Worm (Caenorhabditis elegans) whole organism, L2 larva: ENCODE measurements around the gene degt-1.
A peak's percentile ranks its signal among the peaks of the same experiment; 100 is the strongest.

ENCODE experiments used
- R02D3.7 ChIP-seq: fragments of 150-350 bp; optimal IDR thresholded peaks from 2 replicates; lab custom pipeline; 2014; ENCODE audit warnings: missing biosample characterization, missing genetic modification characterization
- Y55F3AM.14 ChIP-seq: fragments of 200-800 bp; sonication (Bioruptor generic); optimal IDR thresholded peaks from 2 replicates; lab custom pipeline; 2018; ENCODE audit warnings: mild to moderate bottlenecking, missing genetic modification characterization, missing compliant biosample characterization
- ama-1 ChIP-seq: fragments of 150-350 bp; optimal IDR thresholded peaks from 2 replicates; lab custom pipeline; 2018; ENCODE audit warnings: inconsistent platforms
- blmp-1 ChIP-seq: sonication (generic microtip); optimal IDR thresholded peaks from 2 replicates; lab custom pipeline; 2017; ENCODE audit warnings: missing genetic modification characterization, mild to moderate bottlenecking, missing compliant biosample characterization, antibody characterized with exemption, moderate library complexity; ENCODE audit not compliant: insufficient read depth
- ceh-16 ChIP-seq: fragments of 150-350 bp; optimal IDR thresholded peaks from 2 replicates; lab custom pipeline; 2014; ENCODE audit warnings: missing biosample characterization, missing genetic modification characterization
- dmd-4 ChIP-seq: sonication (generic microtip); optimal IDR thresholded peaks from 2 replicates; lab custom pipeline; 2017; ENCODE audit warnings: missing biosample characterization, missing genetic modification characterization
- gmeb-1 ChIP-seq: fragments of 150-350 bp; optimal IDR thresholded peaks from 2 replicates; lab custom pipeline; 2014; ENCODE audit warnings: missing biosample characterization, missing genetic modification characterization
- lin-11 ChIP-seq: fragments of 150-350 bp; sonication (generic microtip); optimal IDR thresholded peaks from 2 replicates; lab custom pipeline; 2014; ENCODE audit warnings: missing biosample characterization, missing genetic modification characterization, inconsistent platforms, mixed read lengths
- lin-39 ChIP-seq: fragments of 150-350 bp; optimal IDR thresholded peaks from 2 replicates; lab custom pipeline; 2014; ENCODE audit warnings: missing biosample characterization, missing genetic modification reagents, missing genetic modification characterization
- lsy-2 ChIP-seq, 2 experiments: fragments of 150-350 bp in 1 of 2; sonication (generic microtip) in 1 of 2; optimal IDR thresholded peaks; 2 replicates each; lab custom pipeline; 2014 to 2017; ENCODE audit warnings: missing biosample characterization in 2 of 2, missing genetic modification characterization in 2 of 2
- mab-5 ChIP-seq: fragments of 150-350 bp; optimal IDR thresholded peaks from 2 replicates; lab custom pipeline; 2014; ENCODE audit warnings: missing biosample characterization, missing genetic modification characterization
- mbf-1 ChIP-seq: sonication (generic microtip); optimal IDR thresholded peaks from 2 replicates; lab custom pipeline; 2017; ENCODE audit warnings: missing biosample characterization, missing genetic modification characterization
- mdl-1 ChIP-seq, 2 experiments: fragments of 150-350 bp in 1 of 2; sonication (generic microtip) in 1 of 2; optimal IDR thresholded peaks; 2 replicates each; lab custom pipeline; 2017; ENCODE audit warnings: missing biosample characterization in 2 of 2, missing genetic modification characterization in 2 of 2
- nhr-10 ChIP-seq: sonication (generic microtip); optimal IDR thresholded peaks from 2 replicates; lab custom pipeline; 2017; ENCODE audit warnings: missing biosample characterization, missing genetic modification characterization
- nhr-129 ChIP-seq: fragments of 150-350 bp; optimal IDR thresholded peaks from 2 replicates; lab custom pipeline; 2014; ENCODE audit warnings: missing biosample characterization, missing genetic modification characterization
- nhr-21 ChIP-seq: fragments of 150-350 bp; optimal IDR thresholded peaks from 2 replicates; lab custom pipeline; 2014; ENCODE audit warnings: missing biosample characterization, missing genetic modification characterization
- nhr-23 ChIP-seq: fragments of 150-350 bp; optimal IDR thresholded peaks from 2 replicates; lab custom pipeline; 2014; ENCODE audit warnings: missing biosample characterization, missing genetic modification reagents, missing genetic modification characterization
- nhr-237 ChIP-seq: fragments of 150-350 bp; optimal IDR thresholded peaks from 2 replicates; lab custom pipeline; 2014; ENCODE audit warnings: missing biosample characterization, missing genetic modification characterization
- nhr-6 ChIP-seq: fragments of 150-350 bp; optimal IDR thresholded peaks from 2 replicates; lab custom pipeline; 2014; ENCODE audit warnings: missing biosample characterization, missing genetic modification characterization
- nhr-77 ChIP-seq: fragments of 150-350 bp; optimal IDR thresholded peaks from 2 replicates; lab custom pipeline; 2014; ENCODE audit warnings: missing biosample characterization, missing genetic modification characterization
- sem-4 ChIP-seq: fragments of 150-350 bp; optimal IDR thresholded peaks from 2 replicates; lab custom pipeline; 2014; ENCODE audit warnings: missing biosample characterization, missing genetic modification reagents, missing genetic modification characterization
- sma-3 ChIP-seq: sonication (generic microtip); optimal IDR thresholded peaks from 2 replicates; lab custom pipeline; 2016; ENCODE audit warnings: missing genetic modification reagents, missing genetic modification characterization, missing compliant biosample characterization
- sma-9 ChIP-seq, 2 experiments: fragments of 150-350 bp in 1 of 2; sonication (generic microtip) in 1 of 2; optimal IDR thresholded peaks; 2 replicates each; lab custom pipeline; 2014 to 2016; ENCODE audit warnings: missing genetic modification characterization in 2 of 2, mild to moderate bottlenecking in 1 of 2, missing biosample characterization in 1 of 2, missing compliant biosample characterization in 1 of 2, missing genetic modification reagents in 1 of 2, moderate library complexity in 1 of 2
- snpc-4 ChIP-seq: fragments of 150-350 bp; optimal IDR thresholded peaks from 2 replicates; lab custom pipeline; 2014; ENCODE audit warnings: missing biosample characterization, missing genetic modification characterization
- unc-39 ChIP-seq: fragments of 150-350 bp; optimal IDR thresholded peaks from 2 replicates; lab custom pipeline; 2014; ENCODE audit warnings: missing biosample characterization, missing genetic modification characterization
- unc-55 ChIP-seq: fragments of 150-350 bp; sonication (generic microtip); optimal IDR thresholded peaks from 3 replicates; lab custom pipeline; 2014; ENCODE audit warnings: missing biosample characterization, missing genetic modification reagents, missing genetic modification characterization
- unc-62 ChIP-seq: fragments of 150-350 bp; optimal IDR thresholded peaks from 2 replicates; lab custom pipeline; 2014; ENCODE audit warnings: missing biosample characterization, missing genetic modification reagents, missing genetic modification characterization
- zag-1 ChIP-seq: fragments of 150-350 bp; optimal IDR thresholded peaks from 2 replicates; lab custom pipeline; 2014; ENCODE audit warnings: missing biosample characterization, missing genetic modification characterization
- ztf-1 ChIP-seq: fragments of 200-800 bp; sonication (Bioruptor generic); conservative IDR thresholded peaks from 2 replicates; pipeline ENCODE4 v1.3.6; 2022; ENCODE audit warnings: missing genetic modification characterization, missing compliant biosample characterization
- ztf-4 ChIP-seq: fragments of 150-350 bp; optimal IDR thresholded peaks from 2 replicates; lab custom pipeline; 2014; ENCODE audit warnings: missing biosample characterization, missing genetic modification characterization

The degt-1 gene

ce11 chrV:10562817-10563216 is 22.7 kb downstream of the degt-1 start:
- TF ChIP-seq Y55F3AM.14 (GFP tag; lab: Kevin White, UChicago) (no peak), R02D3.7 (tag; lab: Kevin White, UChicago) (no peak), nhr-10 (no peak), mdl-1 (tag; optimal IDR thresholded peaks at IDR 0.05; lab: Kevin White, UChicago) (no peak), nhr-77 (no peak), lin-11 (tag; lab: Kevin White, UChicago) (no peak), nhr-21 (tag; lab: Kevin White, UChicago) (no peak)

- peak; percentile 17 for TF ChIP-seq blmp-1 (tag; lab: Kevin White, UChicago)
- TF ChIP-seq mbf-1 (tag; lab: Kevin White, UChicago), result no peak
Observed at ce11 chrV:10564140-10564539, 24.0 kb downstream of the degt-1 start.

DNA sequence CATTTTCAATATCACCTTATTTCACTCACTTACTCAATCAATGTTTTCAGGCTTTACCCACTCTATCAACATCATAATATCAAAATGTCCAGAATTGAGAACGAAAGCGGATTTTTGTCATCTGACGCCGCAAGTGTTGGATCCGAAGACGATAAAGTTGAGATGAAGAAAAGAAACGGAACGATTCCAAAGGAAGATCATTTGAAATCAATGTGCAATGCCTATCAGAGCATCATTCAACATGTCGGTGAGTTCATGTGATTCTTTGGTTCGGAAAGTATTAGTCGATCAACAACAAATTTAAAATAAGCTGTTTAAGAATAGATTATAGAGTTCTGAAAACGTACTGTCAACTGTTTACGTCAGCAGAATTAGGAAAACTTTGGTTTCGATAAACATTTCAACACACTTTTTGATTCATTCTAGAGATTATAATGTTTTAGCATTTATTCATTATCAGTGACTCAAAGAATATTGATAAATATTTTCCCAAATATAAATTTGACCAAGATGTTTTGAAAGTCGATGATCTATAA is 24.8 kb downstream of the degt-1 start, which contains the start of gene cat-4:
TSS of gene cat-4 (plus strand) at position 51 of the 536 bp plus-strand sequence.
- no peak for TF ChIP-seq nhr-237 (tag; lab: Kevin White, UChicago)
- no peak for TF ChIP-seq R02D3.7 (tag; lab: Kevin White, UChicago)
- peak; percentile 50 for TF ChIP-seq sma-9 (GFP tag; optimal IDR thresholded peaks at IDR 0.05; lab: Kevin White, UChicago)
- no peak for TF ChIP-seq sma-9 (tag; optimal IDR thresholded peaks at IDR 0.05; lab: Kevin White, UChicago)
- TF ChIP-seq sma-3, result no peak
- no peak for TF ChIP-seq unc-62 (GFP tag; lab: Kevin White, UChicago)
- TF ChIP-seq lin-39, result no peak
- no peak for TF ChIP-seq ceh-16 (tag; lab: Kevin White, UChicago)
- TF ChIP-seq unc-39 (tag; lab: Kevin White, UChicago), result no peak
- TF ChIP-seq nhr-77, result no peak
- TF ChIP-seq gmeb-1, result peak; percentile 19
- no peak for TF ChIP-seq nhr-21 (tag; lab: Kevin White, UChicago)
- TF ChIP-seq nhr-23 (tag; lab: Kevin White, UChicago), result no peak
- no peak for TF ChIP-seq lsy-2 (tag; optimal IDR thresholded peaks at IDR 0.05; lab: Kevin White, UChicago)
- no peak for TF ChIP-seq snpc-4

ce11 chrV:10568496-10568895 is 28.4 kb downstream of the degt-1 start:
- no peak for TF ChIP-seq R02D3.7 (tag; lab: Kevin White, UChicago)
- TF ChIP-seq nhr-77, result no peak
- TF ChIP-seq sma-9 (GFP tag; optimal IDR thresholded peaks at IDR 0.05; lab: Kevin White, UChicago), result no peak
- TF ChIP-seq sma-9 (tag; optimal IDR thresholded peaks at IDR 0.05; lab: Kevin White, UChicago), result no peak
- TF ChIP-seq, all 48 proteins: peak for 0

- TF ChIP-seq mdl-1 (tag; optimal IDR thresholded peaks at IDR 0.05; lab: Kevin White, UChicago) (no peak), sma-3 (peak; percentile 21)
Observed at ce11 chrV:10571523-10571922, 31.4 kb downstream of the degt-1 start.

DNA sequence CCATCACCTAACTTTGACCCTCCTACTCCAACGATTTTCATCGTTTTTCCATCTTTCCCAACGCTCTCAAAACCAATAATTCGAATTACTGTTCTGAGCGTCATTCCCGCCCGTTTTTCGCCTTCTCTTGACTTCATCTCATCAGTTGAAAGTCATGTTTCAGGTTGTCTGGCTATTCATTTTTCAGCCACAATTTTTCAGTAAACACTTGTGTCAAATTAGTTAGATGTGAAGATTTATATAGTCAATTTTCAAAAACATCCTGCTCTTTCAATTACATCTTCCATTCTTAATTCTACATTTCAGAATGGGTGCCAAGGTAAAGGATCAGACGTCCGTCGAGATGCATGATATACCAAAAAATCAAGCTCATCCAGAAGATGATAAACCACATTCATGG is 32.5 kb downstream of the degt-1 start, which contains the start of gene del-6:
TSS of gene del-6 (plus strand) at position 301 of the 400 bp plus-strand sequence.
- TF ChIP-seq zag-1 (tag; lab: Kevin White, UChicago) (no peak), nhr-6 (no peak), ceh-16 (tag; lab: Kevin White, UChicago) (no peak), nhr-129 (tag; lab: Kevin White, UChicago) (no peak), ztf-1 (GFP tag; lab: Robert Waterston, UW) (no peak), ama-1 (lab: Kevin White, UChicago) (no peak), unc-55 (no peak), nhr-237 (tag; lab: Kevin White, UChicago) (no peak), gmeb-1 (no peak), dmd-4 (tag; lab: Kevin White, UChicago) (no peak), mab-5 (tag; lab: Kevin White, UChicago) (no peak), sem-4 (no peak), ztf-4 (no peak)
- TF ChIP-seq, all 48 proteins: peak for 0
